Worm (Caenorhabditis elegans) whole organism, L1 larva: ENCODE results near the gene W09D10.4.

ENCODE experiments used
- C04F5.9 ChIP-seq: sonication (generic microtip); optimal IDR thresholded peaks from 2 replicates; lab custom pipeline; 2016; ENCODE audit warnings: missing genetic modification characterization, missing compliant biosample characterization
- C16A3.4 ChIP-seq: fragments of 150-350 bp; optimal IDR thresholded peaks from 2 replicates; lab custom pipeline; 2014; ENCODE audit warnings: missing biosample characterization, missing genetic modification characterization
- alr-1 ChIP-seq: fragments of 200-800 bp; sonication (Bioruptor generic); optimal IDR thresholded peaks from 2 replicates; lab custom pipeline; 2018; ENCODE audit warnings: borderline replicate concordance, mild to moderate bottlenecking, missing genetic modification characterization, missing compliant biosample characterization
- ama-1 ChIP-seq: fragments of 150-350 bp; optimal IDR thresholded peaks from 2 replicates; lab custom pipeline; 2014
- ceh-8 ChIP-seq: fragments of 200-800 bp; sonication (Bioruptor generic); optimal IDR thresholded peaks from 2 replicates; lab custom pipeline; 2018; ENCODE audit warnings: mild to moderate bottlenecking, missing genetic modification characterization, moderate library complexity, missing compliant biosample characterization
- ceh-82 ChIP-seq, 3 experiments: fragments of 150-350 bp in 1 of 3; sonication (generic microtip) in 2 of 3; optimal IDR thresholded peaks; 2 replicates each; lab custom pipeline; 2014 to 2017; ENCODE audit warnings: missing biosample characterization in 3 of 3, missing genetic modification characterization in 3 of 3
- ceh-88 ChIP-seq: fragments of 200-800 bp; sonication (Bioruptor generic); IDR thresholded peaks from 2 replicates; pipeline ENCODE4 v1.3.6; 2022; ENCODE audit warnings: missing genetic modification characterization, missing compliant biosample characterization
- ceh-90 ChIP-seq: sonication (generic microtip); optimal IDR thresholded peaks from 2 replicates; lab custom pipeline; 2016; ENCODE audit warnings: missing genetic modification characterization, missing compliant biosample characterization
- dsc-1 ChIP-seq: sonication (generic microtip); optimal IDR thresholded peaks from 2 replicates; lab custom pipeline; 2016; ENCODE audit warnings: mild to moderate bottlenecking, missing genetic modification characterization, missing compliant biosample characterization
- efl-1 ChIP-seq, 4 experiments: fragments of 150-350 bp; optimal IDR thresholded peaks in 3 of 4; peaks in 1 of 4; 1 replicate in 1 of 4; 2 replicates in 3 of 4; lab custom pipeline; 2014; ENCODE audit warnings: missing biosample characterization in 2 of 4, missing genetic modification characterization in 2 of 4, missing genetic modification reagents in 2 of 4
- efl-3 ChIP-seq: fragments of 200-800 bp; sonication (Bioruptor generic); optimal IDR thresholded peaks from 2 replicates; lab custom pipeline; 2018; ENCODE audit warnings: mild to moderate bottlenecking, missing genetic modification characterization, missing compliant biosample characterization
- ets-5 ChIP-seq: fragments of 200-800 bp; sonication (Bioruptor generic); IDR thresholded peaks from 2 replicates; pipeline ENCODE4 v1.3.6; 2022; ENCODE audit warnings: missing genetic modification characterization, missing compliant biosample characterization
- fkh-10 ChIP-seq: sonication (generic microtip); optimal IDR thresholded peaks from 2 replicates; lab custom pipeline; 2017; ENCODE audit warnings: missing biosample characterization, missing genetic modification reagents, missing genetic modification characterization
- fkh-8 ChIP-seq: sonication (generic microtip); optimal IDR thresholded peaks from 2 replicates; lab custom pipeline; 2016; ENCODE audit warnings: mild to moderate bottlenecking, missing genetic modification characterization, missing compliant biosample characterization
- hlh-17 ChIP-seq: fragments of 200-800 bp; sonication (Bioruptor generic); optimal IDR thresholded peaks from 2 replicates; lab custom pipeline; 2018; ENCODE audit warnings: missing genetic modification characterization, mild to moderate bottlenecking, missing compliant biosample characterization, moderate library complexity, borderline replicate concordance
- hlh-4 ChIP-seq: sonication (generic microtip); optimal IDR thresholded peaks from 2 replicates; lab custom pipeline; 2016; ENCODE audit warnings: mild to moderate bottlenecking, missing genetic modification characterization, missing compliant biosample characterization
- lin-13 ChIP-seq: fragments of 150-350 bp; optimal IDR thresholded peaks from 2 replicates; lab custom pipeline; 2014; ENCODE audit warnings: missing biosample characterization, missing genetic modification reagents, missing genetic modification characterization
- lin-14 ChIP-seq: fragments of 200-800 bp; sonication (Bioruptor generic); optimal IDR thresholded peaks from 2 replicates; lab custom pipeline; 2018; ENCODE audit warnings: mild to moderate bottlenecking, missing genetic modification characterization, moderate library complexity, missing compliant biosample characterization
- lin-15B ChIP-seq: fragments of 150-350 bp; sonication (generic microtip); optimal IDR thresholded peaks from 3 replicates; lab custom pipeline; 2014; ENCODE audit warnings: missing biosample characterization, missing genetic modification characterization
- lin-35 ChIP-seq, 2 experiments: fragments of 150-350 bp; optimal IDR thresholded peaks; 2 replicates each; lab custom pipeline; 2014; ENCODE audit warnings: missing biosample characterization in 2 of 2, missing genetic modification characterization in 2 of 2, missing genetic modification reagents in 2 of 2
- lin-39 ChIP-seq: fragments of 150-350 bp; optimal IDR thresholded peaks from 2 replicates; lab custom pipeline; 2014; ENCODE audit warnings: missing biosample characterization, missing genetic modification reagents, missing genetic modification characterization
- lir-3 ChIP-seq: sonication (generic microtip); optimal IDR thresholded peaks from 2 replicates; lab custom pipeline; 2016; ENCODE audit warnings: mild to moderate bottlenecking, missing genetic modification characterization, moderate library complexity, missing compliant biosample characterization; ENCODE audit not compliant: poor library complexity
- lsy-2 ChIP-seq, 2 experiments: fragments of 150-350 bp; optimal IDR thresholded peaks; 2 replicates each; lab custom pipeline; 2014; ENCODE audit warnings: missing biosample characterization in 2 of 2, missing genetic modification characterization in 2 of 2
- mab-9 ChIP-seq: fragments of 200-800 bp; sonication (Bioruptor generic); IDR thresholded peaks from 2 replicates; pipeline ENCODE4 v1.3.6; 2022; ENCODE audit warnings: missing genetic modification reagents, missing genetic modification characterization, missing compliant biosample characterization
- mdl-1 ChIP-seq, 2 experiments: fragments of 150-350 bp; optimal IDR thresholded peaks; 2 replicates each; lab custom pipeline; 2014 to 2017; ENCODE audit warnings: missing biosample characterization in 2 of 2, missing genetic modification characterization in 2 of 2, inconsistent platforms in 1 of 2
- nhr-19 ChIP-seq: fragments of 200-800 bp; sonication (Bioruptor generic); conservative IDR thresholded peaks from 2 replicates; pipeline ENCODE4 v1.3.6; 2022; ENCODE audit warnings: missing genetic modification characterization, missing compliant biosample characterization
- nhr-47 ChIP-seq: sonication (generic microtip); optimal IDR thresholded peaks from 2 replicates; lab custom pipeline; 2016; ENCODE audit warnings: mild to moderate bottlenecking, missing genetic modification characterization, moderate library complexity, missing compliant biosample characterization
- nhr-71 ChIP-seq: sonication (generic microtip); optimal IDR thresholded peaks from 2 replicates; lab custom pipeline; 2016; ENCODE audit warnings: mild to moderate bottlenecking, missing genetic modification characterization, moderate library complexity, missing compliant biosample characterization
- nhr-76 ChIP-seq: sonication (generic microtip); optimal IDR thresholded peaks from 2 replicates; lab custom pipeline; 2017; ENCODE audit warnings: missing biosample characterization, missing genetic modification characterization
- nhr-77 ChIP-seq: fragments of 150-350 bp; optimal IDR thresholded peaks from 2 replicates; lab custom pipeline; 2014; ENCODE audit warnings: missing biosample characterization, missing genetic modification characterization
- nhr-84 ChIP-seq: sonication (generic microtip); optimal IDR thresholded peaks from 2 replicates; lab custom pipeline; 2017; ENCODE audit warnings: missing biosample characterization, missing genetic modification characterization
- nhr-85 ChIP-seq: sonication (generic microtip); peaks from one replicate; lab custom pipeline; 2016; ENCODE audit warnings: missing genetic modification characterization, inconsistent platforms, missing compliant biosample characterization
- nhr-90 ChIP-seq: sonication (generic microtip); optimal IDR thresholded peaks from 2 replicates; lab custom pipeline; 2016; ENCODE audit warnings: mild to moderate bottlenecking, missing genetic modification characterization, missing compliant biosample characterization; ENCODE audit not compliant: poor library complexity
- pax-3 ChIP-seq: fragments of 200-800 bp; sonication (Bioruptor generic); optimal IDR thresholded peaks from 2 replicates; lab custom pipeline; 2018; ENCODE audit warnings: mild to moderate bottlenecking, missing genetic modification characterization, moderate library complexity, missing compliant biosample characterization
- pqm-1 ChIP-seq: sonication (generic microtip); optimal IDR thresholded peaks from 3 replicates; lab custom pipeline; 2017; ENCODE audit warnings: missing biosample characterization, missing genetic modification characterization
- snpc-4 ChIP-seq: fragments of 150-350 bp; optimal IDR thresholded peaks from 2 replicates; lab custom pipeline; 2014; ENCODE audit warnings: missing biosample characterization, missing genetic modification characterization
- snu-23 ChIP-seq: sonication (generic microtip); optimal IDR thresholded peaks from 2 replicates; lab custom pipeline; 2016; ENCODE audit warnings: missing genetic modification characterization, missing compliant biosample characterization
- sox-4 ChIP-seq: sonication (generic microtip); optimal IDR thresholded peaks from 2 replicates; lab custom pipeline; 2016; ENCODE audit warnings: missing genetic modification characterization, missing compliant biosample characterization
- sup-37 ChIP-seq: fragments of 200-800 bp; sonication (Bioruptor generic); optimal IDR thresholded peaks from 2 replicates; lab custom pipeline; 2018; ENCODE audit warnings: mild to moderate bottlenecking, missing genetic modification characterization, missing compliant biosample characterization
- swsn-7 ChIP-seq: sonication (generic microtip); optimal IDR thresholded peaks from 2 replicates; lab custom pipeline; 2016; ENCODE audit warnings: missing genetic modification characterization, missing compliant biosample characterization
- unc-30 ChIP-seq: sonication (generic microtip); optimal IDR thresholded peaks from 2 replicates; lab custom pipeline; 2017; ENCODE audit warnings: missing biosample characterization, missing genetic modification characterization
- unc-98 ChIP-seq: fragments of 200-800 bp; sonication (Bioruptor generic); IDR thresholded peaks from 2 replicates; pipeline ENCODE4 v1.3.6; 2022; ENCODE audit warnings: missing genetic modification characterization, missing compliant biosample characterization
- zag-1 ChIP-seq: fragments of 150-350 bp; optimal IDR thresholded peaks from 2 replicates; lab custom pipeline; 2014; ENCODE audit warnings: missing biosample characterization, missing genetic modification characterization
- zip-4 ChIP-seq: fragments of 200-800 bp; sonication (Bioruptor generic); optimal IDR thresholded peaks from 2 replicates; lab custom pipeline; 2018; ENCODE audit warnings: mild to moderate bottlenecking, missing genetic modification characterization, moderate library complexity, missing compliant biosample characterization
- ztf-11 ChIP-seq, 2 experiments: sonication (generic microtip); optimal IDR thresholded peaks; 2 replicates each; lab custom pipeline; 2016 to 2017; ENCODE audit warnings: missing genetic modification characterization in 2 of 2, missing biosample characterization in 1 of 2, missing compliant biosample characterization in 1 of 2
- ztf-4 ChIP-seq: fragments of 150-350 bp; optimal IDR thresholded peaks from 2 replicates; lab custom pipeline; 2014; ENCODE audit warnings: missing biosample characterization, missing genetic modification characterization

Gene W09D10.4

ce11 chrIII:10716091-10716490 lies at the start of gene W09D10.4:
Gene W09D10.4 (minus strand): TSS chrIII:10716191.
- TF ChIP-seq efl-3 (GFP tag; lab: Kevin White, UChicago) (no peak), C16A3.4 (tag; lab: Kevin White, UChicago) (no peak), nhr-84 (no peak), hlh-4 (no peak), hlh-17 (GFP tag; lab: Kevin White, UChicago) (no peak), alr-1 (no peak), nhr-71 (tag; lab: Kevin White, UChicago) (peak; percentile 31), unc-30 (tag; lab: Kevin White, UChicago) (no peak), ztf-4 (tag; lab: Kevin White, UChicago) (no peak), lin-14 (GFP tag; lab: Kevin White, UChicago) (peak; percentile 52), pqm-1 (tag; lab: Kevin White, UChicago) (no peak), pax-3 (tag; lab: Kevin White, UChicago) (no peak), nhr-19 (GFP tag; lab: Robert Waterston, UW) (no peak), efl-1 (optimal IDR thresholded peaks at IDR 0.05; lab: Kevin White, UChicago) (no peak), efl-1 (GFP tag; optimal IDR thresholded peaks at IDR 0.05 in 1 of 2; lab: Kevin White, UChicago) (peak in 1 of 2 experiments; percentile 22), nhr-85 (tag; lab: Kevin White, UChicago) (no peak)
- TF ChIP-seq, all 84 proteins: peak for 3

- TF ChIP-seq fkh-8 (tag; lab: Kevin White, UChicago) (no peak), fkh-10 (no peak), zip-4 (GFP tag; lab: Kevin White, UChicago) (no peak), unc-98 (GFP tag; lab: Robert Waterston, UW) (no peak), nhr-85 (tag; lab: Kevin White, UChicago) (no peak), sox-4 (tag; lab: Kevin White, UChicago) (no peak), C16A3.4 (tag; lab: Kevin White, UChicago) (no peak), dsc-1 (tag; lab: Kevin White, UChicago) (no peak), lin-39 (no peak), nhr-47 (peak; percentile 27), lin-15B (no peak), hlh-4 (no peak), lin-13 (GFP tag; lab: Kevin White, UChicago) (no peak), ceh-8 (GFP tag; lab: Kevin White, UChicago) (no peak), efl-1 (optimal IDR thresholded peaks at IDR 0.05; lab: Kevin White, UChicago) (no peak), efl-1 (GFP tag; optimal IDR thresholded peaks at IDR 0.05 in 1 of 2; lab: Kevin White, UChicago) (peak in 1 of 2 experiments; percentile 82), sup-37 (GFP tag; lab: Kevin White, UChicago) (no peak), snpc-4 (no peak), ama-1 (lab: Kevin White, UChicago) (peak; percentile 31), nhr-76 (tag; lab: Kevin White, UChicago) (no peak), ceh-82 (tag; optimal IDR thresholded peaks at IDR 0.05; lab: Kevin White, UChicago) (no peak), nhr-90 (tag; lab: Kevin White, UChicago) (no peak), lir-3 (tag; lab: Kevin White, UChicago) (no peak), C04F5.9 (tag; lab: Kevin White, UChicago) (no peak), swsn-7 (tag; lab: Kevin White, UChicago) (no peak), unc-30 (tag; lab: Kevin White, UChicago) (no peak)
- TF ChIP-seq, all 84 proteins: peak for 3
Measured at ce11 chrIII:10763032-10763431, 47.0 kb upstream of the W09D10.4 start, which contains the start of gene dpy-28. Gene dpy-28 (plus strand): TSS chrIII:10763131.

- TF ChIP-seq nhr-77 (tag; lab: Kevin White, UChicago) (peak; percentile 100), zag-1 (tag; lab: Kevin White, UChicago) (peak; percentile 96), ztf-11 (tag; optimal IDR thresholded peaks at IDR 0.05; lab: Kevin White, UChicago) (peak in 1 of 2 experiments; percentile 100), ceh-88 (GFP tag; lab: Robert Waterston, UW) (peak; percentile 100), lin-13 (GFP tag; lab: Kevin White, UChicago) (peak; percentile 100), lin-14 (GFP tag; lab: Kevin White, UChicago) (peak; percentile 100), pqm-1 (tag; lab: Kevin White, UChicago) (peak; percentile 93), alr-1 (no peak), lin-35 (GFP tag; optimal IDR thresholded peaks at IDR 0.05; lab: Kevin White, UChicago) (peak; percentile 100), snu-23 (GFP tag; lab: Kevin White, UChicago) (peak; percentile 100), ceh-90 (tag; lab: Kevin White, UChicago) (peak; percentile 84), ets-5 (GFP tag; lab: Robert Waterston, UW) (peak; percentile 89; the same call in 1 of the 2 replicates), mab-9 (GFP tag; lab: Robert Waterston, UW) (peak; percentile 100), hlh-4 (peak; percentile 48), lsy-2 (tag; optimal IDR thresholded peaks at IDR 0.05; lab: Kevin White, UChicago) (peak; percentile 98 to 99), mdl-1 (tag; optimal IDR thresholded peaks at IDR 0.05; lab: Kevin White, UChicago) (peak; percentile 96 to 100)
Measured at ce11 chrIII:10759050-10760023, 43.3 kb upstream of the W09D10.4 start, which contains the start of gene tasp-1. Gene tasp-1 (plus strand): TSS chrIII:10759307.
